Worm (Caenorhabditis elegans) whole organism, midembryonic: ENCODE data around the gene dhcr-7.

Source experiments
- T22C8.4 ChIP-seq: fragments of 200-800 bp; sonication (Bioruptor generic); IDR thresholded peaks from 2 replicates; pipeline ENCODE4 v1.3.6; 2022; ENCODE audit warnings: missing genetic modification characterization, missing compliant biosample characterization
- flt-1 ChIP-seq: fragments of 200-800 bp; sonication (Bioruptor generic); IDR thresholded peaks from 2 replicates; pipeline ENCODE4 v1.3.6; 2022; ENCODE audit warnings: missing genetic modification characterization, missing compliant biosample characterization
- klf-2 ChIP-seq: fragments of 200-800 bp; sonication (Bioruptor generic); conservative IDR thresholded peaks from 2 replicates; pipeline ENCODE4 v1.3.6; 2022; ENCODE audit warnings: missing genetic modification reagents, missing genetic modification characterization, missing compliant biosample characterization
- med-1 ChIP-seq: sonication (generic microtip); optimal IDR thresholded peaks from 2 replicates; lab custom pipeline; 2017; ENCODE audit warnings: missing genetic modification characterization, mild to moderate bottlenecking, missing compliant biosample characterization, antibody characterized with exemption, missing genetic modification reagents; ENCODE audit not compliant: insufficient read depth
- ref-1 ChIP-seq: fragments of 200-800 bp; sonication (Bioruptor generic); conservative IDR thresholded peaks from 2 replicates; pipeline ENCODE4 v1.3.6; 2022; ENCODE audit warnings: missing genetic modification reagents, missing genetic modification characterization, missing compliant biosample characterization
- ztf-23 ChIP-seq: fragments of 200-800 bp; sonication (Bioruptor generic); IDR thresholded peaks from 2 replicates; pipeline ENCODE4 v1.3.6; 2022; ENCODE audit warnings: missing genetic modification reagents, missing genetic modification characterization, missing compliant biosample characterization
- ztf-29 ChIP-seq: fragments of 200-800 bp; sonication (Bioruptor generic); IDR thresholded peaks from 2 replicates; pipeline ENCODE4 v1.3.6; 2022; ENCODE audit warnings: missing genetic modification reagents, missing genetic modification characterization, missing compliant biosample characterization

DNA sequence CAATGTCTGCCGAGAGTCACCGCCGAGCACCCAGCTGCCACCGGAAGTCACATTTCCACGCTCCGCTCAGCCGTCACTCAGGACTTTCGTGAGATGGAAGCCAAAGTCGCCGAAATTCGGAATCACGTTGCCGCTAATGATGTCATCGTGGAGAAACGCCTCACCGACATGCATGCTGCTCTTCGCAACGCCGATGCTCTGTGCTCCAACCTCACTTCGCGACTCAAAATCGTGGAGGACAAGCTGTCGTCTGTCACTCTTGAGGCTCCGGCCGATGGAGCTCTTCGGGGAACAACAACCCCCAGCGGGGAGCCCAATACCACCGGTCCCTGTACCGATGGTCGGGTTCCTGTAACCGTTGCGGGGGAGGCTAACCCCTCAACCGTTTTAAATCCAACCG, 21.4 kb upstream of the dhcr-7 start:
- TF ChIP-seq ref-1 = no peak
- TF ChIP-seq med-1 = no peak
- no peak for TF ChIP-seq T22C8.4 (GFP tag; lab: Robert Waterston, UW)
- no peak for TF ChIP-seq klf-2 (GFP tag; lab: Robert Waterston, UW)
- no peak for TF ChIP-seq flt-1 (GFP tag; lab: Robert Waterston, UW)
- no peak for TF ChIP-seq ztf-29 (GFP tag; lab: Robert Waterston, UW)
- TF ChIP-seq ztf-23 = no peak
